Fruit fly (Drosophila melanogaster): ENCODE data around the gene CG11226.

The CG11226 gene

dm6 chr3L:22863367-22864078 lies 26.7 kb downstream of the CG11226 start, which contains the start of gene CG33169:
CG33169 (plus strand) TSS chr3L:22863864.
- TF ChIP-seq insv (optimal IDR thresholded peaks at IDR 0.05) (no peak), psq (optimal IDR thresholded peaks at IDR 0.05) (no peak), Sin3A (optimal IDR thresholded peaks at IDR 0.05) (no peak), h (optimal IDR thresholded peaks at IDR 0.05) (no peak), ttk (optimal IDR thresholded peaks at IDR 0.05) (no peak), Myc (optimal IDR thresholded peaks at IDR 0.05) (no peak)

- TF ChIP-seq ttk (optimal IDR thresholded peaks at IDR 0.05), result no peak
- no peak for TF ChIP-seq h (optimal IDR thresholded peaks at IDR 0.05)
- TF ChIP-seq insv (optimal IDR thresholded peaks at IDR 0.05), result no peak
- no peak for TF ChIP-seq Myc (optimal IDR thresholded peaks at IDR 0.05)
- TF ChIP-seq psq (optimal IDR thresholded peaks at IDR 0.05), result no peak
- no peak for TF ChIP-seq Sin3A (optimal IDR thresholded peaks at IDR 0.05)
Measured at dm6 chr3L:22864254-22865060, 27.6 kb downstream of the CG11226 start, which contains the start of gene CG33170. CG33170 (plus strand) TSS chr3L:22864600.

dm6 chr3L:22865061-22865418 lies 28.2 kb downstream of the CG11226 start:
- TF ChIP-seq ttk (optimal IDR thresholded peaks at IDR 0.05), result no peak
- no peak for TF ChIP-seq Sin3A (optimal IDR thresholded peaks at IDR 0.05)
- TF ChIP-seq insv (optimal IDR thresholded peaks at IDR 0.05), result no peak
- TF ChIP-seq h (optimal IDR thresholded peaks at IDR 0.05), result no peak
- TF ChIP-seq psq (optimal IDR thresholded peaks at IDR 0.05), result no peak

- TF ChIP-seq insv (optimal IDR thresholded peaks at IDR 0.05), result no peak
- TF ChIP-seq psq (optimal IDR thresholded peaks at IDR 0.05), result no peak
- no peak for TF ChIP-seq Myc (optimal IDR thresholded peaks at IDR 0.05)
- no peak for TF ChIP-seq h (optimal IDR thresholded peaks at IDR 0.05)
- no peak for TF ChIP-seq Sin3A (optimal IDR thresholded peaks at IDR 0.05)
- no peak for TF ChIP-seq ttk (optimal IDR thresholded peaks at IDR 0.05)
Measured at dm6 chr3L:22868070-22868469, 31.2 kb downstream of the CG11226 start, which contains the start of gene EMC4. EMC4 (minus strand) TSS chr3L:22868243.

dm6 chr3L:22870378-22870777 lies 33.5 kb downstream of the CG11226 start:
- TF ChIP-seq ttk (optimal IDR thresholded peaks at IDR 0.05), result no peak
- no peak for TF ChIP-seq Sin3A (optimal IDR thresholded peaks at IDR 0.05)
- no peak for TF ChIP-seq Myc (optimal IDR thresholded peaks at IDR 0.05)
- no peak for TF ChIP-seq psq (optimal IDR thresholded peaks at IDR 0.05)
- TF ChIP-seq insv (optimal IDR thresholded peaks at IDR 0.05), result no peak
- TF ChIP-seq h (optimal IDR thresholded peaks at IDR 0.05), result no peak

- no peak for TF ChIP-seq insv (optimal IDR thresholded peaks at IDR 0.05)
- TF ChIP-seq Sin3A (optimal IDR thresholded peaks at IDR 0.05), result no peak
- no peak for TF ChIP-seq ttk (optimal IDR thresholded peaks at IDR 0.05)
- no peak for TF ChIP-seq psq (optimal IDR thresholded peaks at IDR 0.05)
- TF ChIP-seq Myc (optimal IDR thresholded peaks at IDR 0.05), result no peak
- no peak for TF ChIP-seq h (optimal IDR thresholded peaks at IDR 0.05)
Measured at dm6 chr3L:22871030-22871844, 34.4 kb downstream of the CG11226 start.

- TF ChIP-seq Sin3A (optimal IDR thresholded peaks at IDR 0.05) (no peak), Myc (optimal IDR thresholded peaks at IDR 0.05) (no peak), ttk (optimal IDR thresholded peaks at IDR 0.05) (no peak), h (optimal IDR thresholded peaks at IDR 0.05) (no peak)
Measured at dm6 chr3L:22871845-22872361, 35.0 kb downstream of the CG11226 start, which contains the start of the genes CG11109 and Arf1. CG11109 (plus strand) TSS chr3L:22872200. Arf1 (minus strand) TSS chr3L:22872231.

- TF ChIP-seq psq (optimal IDR thresholded peaks at IDR 0.05), result no peak
- TF ChIP-seq ttk (optimal IDR thresholded peaks at IDR 0.05), result no peak
- TF ChIP-seq h (optimal IDR thresholded peaks at IDR 0.05), result no peak
- TF ChIP-seq Myc (optimal IDR thresholded peaks at IDR 0.05), result no peak
- no peak for TF ChIP-seq Sin3A (optimal IDR thresholded peaks at IDR 0.05)
- TF ChIP-seq insv (optimal IDR thresholded peaks at IDR 0.05), result no peak
Measured at dm6 chr3L:22877934-22878333, 41.1 kb downstream of the CG11226 start.

- no peak for TF ChIP-seq ttk (optimal IDR thresholded peaks at IDR 0.05)
- no peak for TF ChIP-seq Sin3A (optimal IDR thresholded peaks at IDR 0.05)
- TF ChIP-seq h (optimal IDR thresholded peaks at IDR 0.05), result no peak
- TF ChIP-seq insv (optimal IDR thresholded peaks at IDR 0.05), result no peak
- TF ChIP-seq psq (optimal IDR thresholded peaks at IDR 0.05), result no peak
- no peak for TF ChIP-seq Myc (optimal IDR thresholded peaks at IDR 0.05)
Measured at dm6 chr3L:22878723-22879343, 42.0 kb downstream of the CG11226 start, which contains the start of the genes Chro and Ssl1. Chro (minus strand) TSS chr3L:22878984. Ssl1 (plus strand) TSS chr3L:22879089.

dm6 chr3L:22879344-22879723 lies 42.5 kb downstream of the CG11226 start:
- TF ChIP-seq Myc (optimal IDR thresholded peaks at IDR 0.05), result no peak
- no peak for TF ChIP-seq ttk (optimal IDR thresholded peaks at IDR 0.05)
- no peak for TF ChIP-seq h (optimal IDR thresholded peaks at IDR 0.05)
- no peak for TF ChIP-seq Sin3A (optimal IDR thresholded peaks at IDR 0.05)
- no peak for TF ChIP-seq psq (optimal IDR thresholded peaks at IDR 0.05)
- no peak for TF ChIP-seq insv (optimal IDR thresholded peaks at IDR 0.05)

dm6 chr3L:22880914-22881313 lies 44.0 kb downstream of the CG11226 start, which contains the start of gene slif:
slif (plus strand) TSS chr3L:22881045.
- TF ChIP-seq h (optimal IDR thresholded peaks at IDR 0.05) (no peak), Sin3A (optimal IDR thresholded peaks at IDR 0.05) (no peak), psq (optimal IDR thresholded peaks at IDR 0.05) (no peak), insv (optimal IDR thresholded peaks at IDR 0.05) (no peak), ttk (optimal IDR thresholded peaks at IDR 0.05) (no peak), Myc (optimal IDR thresholded peaks at IDR 0.05) (no peak)
